Worm (Caenorhabditis elegans) whole organism, L1 larva: ENCODE measurements around the gene C32D5.10.

Experiments
- C16A3.4 ChIP-seq: fragments of 150-350 bp; optimal IDR thresholded peaks from 2 replicates; lab custom pipeline; 2014; ENCODE audit warnings: missing biosample characterization, missing genetic modification characterization
- F16B12.6 ChIP-seq: fragments of 150-350 bp; optimal IDR thresholded peaks from 2 replicates; lab custom pipeline; 2014; ENCODE audit warnings: missing biosample characterization, missing genetic modification characterization
- Y116A8C.19 ChIP-seq: sonication (generic microtip); optimal IDR thresholded peaks from 2 replicates; lab custom pipeline; 2016; ENCODE audit warnings: missing compliant biosample characterization, missing genetic modification characterization, borderline replicate concordance
- alr-1 ChIP-seq: fragments of 200-800 bp; sonication (Bioruptor generic); optimal IDR thresholded peaks from 2 replicates; lab custom pipeline; 2018; ENCODE audit warnings: borderline replicate concordance, mild to moderate bottlenecking, missing genetic modification characterization, missing compliant biosample characterization
- aly-2 ChIP-seq: fragments of 150-350 bp; optimal IDR thresholded peaks from 2 replicates; lab custom pipeline; 2014; ENCODE audit warnings: missing biosample characterization, missing genetic modification characterization
- ceh-63 ChIP-seq: fragments of 200-800 bp; sonication (Bioruptor generic); optimal IDR thresholded peaks from 2 replicates; lab custom pipeline; 2018; ENCODE audit warnings: mild to moderate bottlenecking, missing genetic modification characterization, missing compliant biosample characterization
- ceh-8 ChIP-seq: fragments of 200-800 bp; sonication (Bioruptor generic); optimal IDR thresholded peaks from 2 replicates; lab custom pipeline; 2018; ENCODE audit warnings: mild to moderate bottlenecking, missing genetic modification characterization, moderate library complexity, missing compliant biosample characterization
- ceh-82 ChIP-seq, 3 experiments: fragments of 150-350 bp in 1 of 3; sonication (generic microtip) in 2 of 3; optimal IDR thresholded peaks; 2 replicates each; lab custom pipeline; 2014 to 2017; ENCODE audit warnings: missing biosample characterization in 3 of 3, missing genetic modification characterization in 3 of 3
- ceh-90 ChIP-seq: sonication (generic microtip); optimal IDR thresholded peaks from 2 replicates; lab custom pipeline; 2016; ENCODE audit warnings: missing genetic modification characterization, missing compliant biosample characterization
- efl-1 ChIP-seq, 4 experiments: fragments of 150-350 bp; optimal IDR thresholded peaks in 3 of 4; peaks in 1 of 4; 1 replicate in 1 of 4; 2 replicates in 3 of 4; lab custom pipeline; 2014; ENCODE audit warnings: missing biosample characterization in 2 of 4, missing genetic modification characterization in 2 of 4, missing genetic modification reagents in 2 of 4
- efl-3 ChIP-seq: fragments of 200-800 bp; sonication (Bioruptor generic); optimal IDR thresholded peaks from 2 replicates; lab custom pipeline; 2018; ENCODE audit warnings: mild to moderate bottlenecking, missing genetic modification characterization, missing compliant biosample characterization
- egl-13 ChIP-seq: sonication (generic microtip); optimal IDR thresholded peaks from 2 replicates; lab custom pipeline; 2016; ENCODE audit warnings: missing genotype, missing genetic modification reagents, missing genetic modification characterization, missing compliant biosample characterization
- elt-2 ChIP-seq: sonication (generic microtip); optimal IDR thresholded peaks from 2 replicates; lab custom pipeline; 2016; ENCODE audit warnings: missing genetic modification characterization, mild to moderate bottlenecking, inconsistent platforms, missing compliant biosample characterization, missing genetic modification reagents
- fkh-10 ChIP-seq: sonication (generic microtip); optimal IDR thresholded peaks from 2 replicates; lab custom pipeline; 2017; ENCODE audit warnings: missing biosample characterization, missing genetic modification reagents, missing genetic modification characterization
- fkh-4 ChIP-seq: sonication (generic microtip); optimal IDR thresholded peaks from 2 replicates; lab custom pipeline; 2016; ENCODE audit warnings: missing compliant biosample characterization, missing genetic modification characterization, borderline replicate concordance
- fos-1 ChIP-seq: fragments of 150-350 bp; optimal IDR thresholded peaks from 2 replicates; lab custom pipeline; 2014; ENCODE audit warnings: missing biosample characterization, missing genetic modification characterization
- grh-1 ChIP-seq: fragments of 200-800 bp; sonication (Bioruptor generic); IDR thresholded peaks from 2 replicates; pipeline ENCODE4 v1.3.6; 2022; ENCODE audit warnings: missing genetic modification reagents, missing genetic modification characterization, missing compliant biosample characterization
- hlh-4 ChIP-seq: sonication (generic microtip); optimal IDR thresholded peaks from 2 replicates; lab custom pipeline; 2016; ENCODE audit warnings: mild to moderate bottlenecking, missing genetic modification characterization, missing compliant biosample characterization
- hpl-2 ChIP-seq: fragments of 150-350 bp; optimal IDR thresholded peaks from 2 replicates; lab custom pipeline; 2014; ENCODE audit warnings: missing biosample characterization, missing genetic modification reagents, missing genetic modification characterization
- irx-1 ChIP-seq: sonication (generic microtip); optimal IDR thresholded peaks from 2 replicates; lab custom pipeline; 2016; ENCODE audit warnings: missing genetic modification characterization, missing compliant biosample characterization
- lin-14 ChIP-seq: fragments of 200-800 bp; sonication (Bioruptor generic); optimal IDR thresholded peaks from 2 replicates; lab custom pipeline; 2018; ENCODE audit warnings: mild to moderate bottlenecking, missing genetic modification characterization, moderate library complexity, missing compliant biosample characterization
- lin-15B ChIP-seq: fragments of 150-350 bp; sonication (generic microtip); optimal IDR thresholded peaks from 3 replicates; lab custom pipeline; 2014; ENCODE audit warnings: missing biosample characterization, missing genetic modification characterization
- lin-35 ChIP-seq, 2 experiments: fragments of 150-350 bp; optimal IDR thresholded peaks; 2 replicates each; lab custom pipeline; 2014; ENCODE audit warnings: missing biosample characterization in 2 of 2, missing genetic modification characterization in 2 of 2, missing genetic modification reagents in 2 of 2
- lir-3 ChIP-seq: sonication (generic microtip); optimal IDR thresholded peaks from 2 replicates; lab custom pipeline; 2016; ENCODE audit warnings: mild to moderate bottlenecking, missing genetic modification characterization, moderate library complexity, missing compliant biosample characterization; ENCODE audit not compliant: poor library complexity
- mab-9 ChIP-seq: fragments of 200-800 bp; sonication (Bioruptor generic); IDR thresholded peaks from 2 replicates; pipeline ENCODE4 v1.3.6; 2022; ENCODE audit warnings: missing genetic modification reagents, missing genetic modification characterization, missing compliant biosample characterization
- nhr-12 ChIP-seq: sonication (generic microtip); optimal IDR thresholded peaks from 2 replicates; lab custom pipeline; 2017; ENCODE audit warnings: missing biosample characterization, missing genetic modification characterization
- nhr-19 ChIP-seq: fragments of 200-800 bp; sonication (Bioruptor generic); conservative IDR thresholded peaks from 2 replicates; pipeline ENCODE4 v1.3.6; 2022; ENCODE audit warnings: missing genetic modification characterization, missing compliant biosample characterization
- nhr-237 ChIP-seq: fragments of 150-350 bp; optimal IDR thresholded peaks from 2 replicates; lab custom pipeline; 2014; ENCODE audit warnings: missing biosample characterization, missing genetic modification characterization
- nhr-28 ChIP-seq: fragments of 150-350 bp; optimal IDR thresholded peaks from 2 replicates; lab custom pipeline; 2014; ENCODE audit warnings: missing biosample characterization, missing genetic modification characterization
- nhr-47 ChIP-seq: sonication (generic microtip); optimal IDR thresholded peaks from 2 replicates; lab custom pipeline; 2016; ENCODE audit warnings: mild to moderate bottlenecking, missing genetic modification characterization, moderate library complexity, missing compliant biosample characterization
- nhr-71 ChIP-seq: sonication (generic microtip); optimal IDR thresholded peaks from 2 replicates; lab custom pipeline; 2016; ENCODE audit warnings: mild to moderate bottlenecking, missing genetic modification characterization, moderate library complexity, missing compliant biosample characterization
- nhr-85 ChIP-seq: sonication (generic microtip); peaks from one replicate; lab custom pipeline; 2016; ENCODE audit warnings: missing genetic modification characterization, inconsistent platforms, missing compliant biosample characterization
- nhr-90 ChIP-seq: sonication (generic microtip); optimal IDR thresholded peaks from 2 replicates; lab custom pipeline; 2016; ENCODE audit warnings: mild to moderate bottlenecking, missing genetic modification characterization, missing compliant biosample characterization; ENCODE audit not compliant: poor library complexity
- pag-3 ChIP-seq: sonication (generic microtip); optimal IDR thresholded peaks from 2 replicates; lab custom pipeline; 2017; ENCODE audit warnings: missing genetic modification characterization, mild to moderate bottlenecking, missing compliant biosample characterization, antibody characterized with exemption, borderline replicate concordance; ENCODE audit not compliant: insufficient read depth
- pax-3 ChIP-seq: fragments of 200-800 bp; sonication (Bioruptor generic); optimal IDR thresholded peaks from 2 replicates; lab custom pipeline; 2018; ENCODE audit warnings: mild to moderate bottlenecking, missing genetic modification characterization, moderate library complexity, missing compliant biosample characterization
- pqm-1 ChIP-seq: sonication (generic microtip); optimal IDR thresholded peaks from 3 replicates; lab custom pipeline; 2017; ENCODE audit warnings: missing biosample characterization, missing genetic modification characterization
- snpc-4 ChIP-seq: fragments of 150-350 bp; optimal IDR thresholded peaks from 2 replicates; lab custom pipeline; 2014; ENCODE audit warnings: missing biosample characterization, missing genetic modification characterization
- snu-23 ChIP-seq: sonication (generic microtip); optimal IDR thresholded peaks from 2 replicates; lab custom pipeline; 2016; ENCODE audit warnings: missing genetic modification characterization, missing compliant biosample characterization
- sptf-1 ChIP-seq: fragments of 150-350 bp; optimal IDR thresholded peaks from 2 replicates; lab custom pipeline; 2014; ENCODE audit warnings: missing biosample characterization, missing genetic modification characterization
- sup-37 ChIP-seq: fragments of 200-800 bp; sonication (Bioruptor generic); optimal IDR thresholded peaks from 2 replicates; lab custom pipeline; 2018; ENCODE audit warnings: mild to moderate bottlenecking, missing genetic modification characterization, missing compliant biosample characterization
- swsn-7 ChIP-seq: sonication (generic microtip); optimal IDR thresholded peaks from 2 replicates; lab custom pipeline; 2016; ENCODE audit warnings: missing genetic modification characterization, missing compliant biosample characterization
- tbx-2 ChIP-seq: sonication (generic microtip); optimal IDR thresholded peaks from 2 replicates; lab custom pipeline; 2016; ENCODE audit warnings: missing genetic modification characterization, missing compliant biosample characterization
- tlp-1 ChIP-seq: fragments of 150-350 bp; optimal IDR thresholded peaks from 2 replicates; lab custom pipeline; 2014; ENCODE audit warnings: missing biosample characterization, missing genetic modification characterization
- unc-30 ChIP-seq: sonication (generic microtip); optimal IDR thresholded peaks from 2 replicates; lab custom pipeline; 2017; ENCODE audit warnings: missing biosample characterization, missing genetic modification characterization
- unc-86 ChIP-seq: sonication (generic microtip); optimal IDR thresholded peaks from 2 replicates; lab custom pipeline; 2016; ENCODE audit warnings: missing genetic modification characterization, missing compliant biosample characterization
- unc-98 ChIP-seq: fragments of 200-800 bp; sonication (Bioruptor generic); IDR thresholded peaks from 2 replicates; pipeline ENCODE4 v1.3.6; 2022; ENCODE audit warnings: missing genetic modification characterization, missing compliant biosample characterization
- zag-1 ChIP-seq: fragments of 150-350 bp; optimal IDR thresholded peaks from 2 replicates; lab custom pipeline; 2014; ENCODE audit warnings: missing biosample characterization, missing genetic modification characterization
- zip-4 ChIP-seq: fragments of 200-800 bp; sonication (Bioruptor generic); optimal IDR thresholded peaks from 2 replicates; lab custom pipeline; 2018; ENCODE audit warnings: mild to moderate bottlenecking, missing genetic modification characterization, moderate library complexity, missing compliant biosample characterization
- ztf-11 ChIP-seq, 2 experiments: sonication (generic microtip); optimal IDR thresholded peaks; 2 replicates each; lab custom pipeline; 2016 to 2017; ENCODE audit warnings: missing genetic modification characterization in 2 of 2, missing biosample characterization in 1 of 2, missing compliant biosample characterization in 1 of 2

The C32D5.10 gene

ce11 chrII:6331222-6331830 lies 20.5 kb downstream of the C32D5.10 start, which contains the start of gene set-4 (continued):
- peak; percentile 84 for TF ChIP-seq grh-1 (GFP tag; lab: Robert Waterston, UW)
- TF ChIP-seq tbx-2 (tag; lab: Kevin White, UChicago) = peak; percentile 95
- no peak for TF ChIP-seq nhr-28 (tag; lab: Kevin White, UChicago)
- peak; percentile 97 for TF ChIP-seq nhr-85 (tag; lab: Kevin White, UChicago)
- TF ChIP-seq hpl-2 (GFP tag; lab: Kevin White, UChicago) = peak; percentile 87
- peak; percentile 76 for TF ChIP-seq lin-15B (tag; lab: Kevin White, UChicago)
- peak; percentile 85 to 96 (median 92) for TF ChIP-seq ceh-82 (tag; optimal IDR thresholded peaks at IDR 0.05; lab: Kevin White, UChicago)
- TF ChIP-seq unc-86 (tag; lab: Kevin White, UChicago) = peak; percentile 96
- TF ChIP-seq pqm-1 = no peak
- TF ChIP-seq zag-1 = no peak
- TF ChIP-seq ceh-90 (tag; lab: Kevin White, UChicago) = no peak
- peak; percentile 88 for TF ChIP-seq snpc-4 (tag; lab: Kevin White, UChicago)
- no peak for TF ChIP-seq nhr-12
- TF ChIP-seq fos-1 (tag; lab: Kevin White, UChicago) = peak; percentile 95
- peak; percentile 92 for TF ChIP-seq egl-13
- no peak for TF ChIP-seq tlp-1 (tag; lab: Kevin White, UChicago)
- peak; percentile 86 for TF ChIP-seq ceh-8
- peak; percentile 97 for TF ChIP-seq nhr-71 (tag; lab: Kevin White, UChicago)
- peak; percentile 97 for TF ChIP-seq snu-23 (GFP tag; lab: Kevin White, UChicago)
- TF ChIP-seq pax-3 = peak; percentile 80
- peak; percentile 95 for TF ChIP-seq C16A3.4 (tag; lab: Kevin White, UChicago)
- peak; percentile 71 for TF ChIP-seq mab-9 (GFP tag; lab: Robert Waterston, UW)
- TF ChIP-seq unc-98 = no peak
- TF ChIP-seq fkh-4 (tag; lab: Kevin White, UChicago) = peak; percentile 33
- no peak for TF ChIP-seq sptf-1 (tag; lab: Kevin White, UChicago)
- TF ChIP-seq efl-3 (GFP tag; lab: Kevin White, UChicago) = no peak
- peak; percentile 96 for TF ChIP-seq swsn-7 (tag; lab: Kevin White, UChicago)
- no peak for TF ChIP-seq alr-1 (tag; lab: Kevin White, UChicago)
- peak; percentile 71 for TF ChIP-seq lir-3 (tag; lab: Kevin White, UChicago)
- TF ChIP-seq hlh-4 (tag; lab: Kevin White, UChicago) = no peak
- TF ChIP-seq irx-1 (tag; lab: Kevin White, UChicago) = peak; percentile 92
- TF ChIP-seq unc-30 (tag; lab: Kevin White, UChicago) = no peak
- peak; percentile 71 for TF ChIP-seq sup-37
- peak in 1 of 2 experiments; percentile 84 for TF ChIP-seq ztf-11 (tag; optimal IDR thresholded peaks at IDR 0.05; lab: Kevin White, UChicago)
- peak; percentile 93 for TF ChIP-seq nhr-90 (tag; lab: Kevin White, UChicago)
- no peak for TF ChIP-seq ceh-63 (GFP tag; lab: Kevin White, UChicago)
- peak; percentile 60 for TF ChIP-seq nhr-237 (tag; lab: Kevin White, UChicago)
- peak; percentile 92 for TF ChIP-seq nhr-19 (GFP tag; lab: Robert Waterston, UW)
- peak; percentile 91 for TF ChIP-seq fkh-10 (GFP tag; lab: Kevin White, UChicago)
- no peak for TF ChIP-seq pag-3
- TF ChIP-seq efl-1 (optimal IDR thresholded peaks at IDR 0.05; lab: Kevin White, UChicago) = peak; percentile 91 to 92
- peak; percentile 84 to 98 for TF ChIP-seq efl-1 (GFP tag; optimal IDR thresholded peaks at IDR 0.05 in 1 of 2; lab: Kevin White, UChicago)

- TF ChIP-seq lin-35 (GFP tag; optimal IDR thresholded peaks at IDR 0.05; lab: Kevin White, UChicago) (peak in 1 of 2 experiments; percentile 65), efl-1 (optimal IDR thresholded peaks at IDR 0.05; lab: Kevin White, UChicago) (no peak), efl-1 (GFP tag; optimal IDR thresholded peaks at IDR 0.05 in 1 of 2; lab: Kevin White, UChicago) (peak in 1 of 2 experiments; percentile 43), pqm-1 (peak; percentile 37), zip-4 (GFP tag; lab: Kevin White, UChicago) (no peak), hlh-4 (tag; lab: Kevin White, UChicago) (no peak), efl-3 (GFP tag; lab: Kevin White, UChicago) (no peak), elt-2 (tag; lab: Kevin White, UChicago) (peak; percentile 95), tbx-2 (tag; lab: Kevin White, UChicago) (no peak), sup-37 (no peak), lin-14 (GFP tag; lab: Kevin White, UChicago) (peak; percentile 33), mab-9 (GFP tag; lab: Robert Waterston, UW) (no peak), unc-86 (tag; lab: Kevin White, UChicago) (no peak), snpc-4 (tag; lab: Kevin White, UChicago) (no peak), nhr-47 (tag; lab: Kevin White, UChicago) (no peak), aly-2 (no peak), nhr-19 (GFP tag; lab: Robert Waterston, UW) (no peak), F16B12.6 (tag; lab: Kevin White, UChicago) (no peak), Y116A8C.19 (tag; lab: Kevin White, UChicago) (no peak), ztf-11 (tag; optimal IDR thresholded peaks at IDR 0.05; lab: Kevin White, UChicago) (no peak), C16A3.4 (tag; lab: Kevin White, UChicago) (no peak)
Measured at ce11 chrII:6328672-6329071, 23.1 kb downstream of the C32D5.10 start.
